Worm (Caenorhabditis elegans) whole organism, L1 larva: ENCODE data around the gene srd-36.

ENCODE experiments used
- C04F5.9 ChIP-seq: sonication (generic microtip); optimal IDR thresholded peaks from 2 replicates; lab custom pipeline; 2016; ENCODE audit warnings: missing genetic modification characterization, missing compliant biosample characterization
- C34B4.2 ChIP-seq: sonication (generic microtip); optimal IDR thresholded peaks from 2 replicates; lab custom pipeline; 2017; ENCODE audit warnings: mild to moderate bottlenecking, missing genetic modification characterization, missing compliant biosample characterization
- F16B12.6 ChIP-seq: fragments of 150-350 bp; optimal IDR thresholded peaks from 2 replicates; lab custom pipeline; 2014; ENCODE audit warnings: missing biosample characterization, missing genetic modification characterization
- Y116A8C.19 ChIP-seq: sonication (generic microtip); optimal IDR thresholded peaks from 2 replicates; lab custom pipeline; 2016; ENCODE audit warnings: missing compliant biosample characterization, missing genetic modification characterization, borderline replicate concordance
- aly-2 ChIP-seq: fragments of 150-350 bp; optimal IDR thresholded peaks from 2 replicates; lab custom pipeline; 2014; ENCODE audit warnings: missing biosample characterization, missing genetic modification characterization
- blmp-1 ChIP-seq: fragments of 150-350 bp; optimal IDR thresholded peaks from 2 replicates; lab custom pipeline; 2014; ENCODE audit warnings: missing biosample characterization, missing genetic modification characterization
- ceh-82 ChIP-seq, 3 experiments: fragments of 150-350 bp in 1 of 3; sonication (generic microtip) in 2 of 3; optimal IDR thresholded peaks; 2 replicates each; lab custom pipeline; 2014 to 2017; ENCODE audit warnings: missing biosample characterization in 3 of 3, missing genetic modification characterization in 3 of 3
- ceh-88 ChIP-seq: fragments of 200-800 bp; sonication (Bioruptor generic); IDR thresholded peaks from 2 replicates; pipeline ENCODE4 v1.3.6; 2022; ENCODE audit warnings: missing genetic modification characterization, missing compliant biosample characterization
- ceh-90 ChIP-seq: sonication (generic microtip); optimal IDR thresholded peaks from 2 replicates; lab custom pipeline; 2016; ENCODE audit warnings: missing genetic modification characterization, missing compliant biosample characterization
- ces-1 ChIP-seq: fragments of 150-350 bp; optimal IDR thresholded peaks from 2 replicates; lab custom pipeline; 2014; ENCODE audit warnings: missing biosample characterization, missing genetic modification reagents, missing genetic modification characterization
- dsc-1 ChIP-seq: sonication (generic microtip); optimal IDR thresholded peaks from 2 replicates; lab custom pipeline; 2016; ENCODE audit warnings: mild to moderate bottlenecking, missing genetic modification characterization, missing compliant biosample characterization
- efl-3 ChIP-seq: fragments of 200-800 bp; sonication (Bioruptor generic); optimal IDR thresholded peaks from 2 replicates; lab custom pipeline; 2018; ENCODE audit warnings: mild to moderate bottlenecking, missing genetic modification characterization, missing compliant biosample characterization
- egl-13 ChIP-seq: sonication (generic microtip); optimal IDR thresholded peaks from 2 replicates; lab custom pipeline; 2016; ENCODE audit warnings: missing genotype, missing genetic modification reagents, missing genetic modification characterization, missing compliant biosample characterization
- elt-2 ChIP-seq: sonication (generic microtip); optimal IDR thresholded peaks from 2 replicates; lab custom pipeline; 2016; ENCODE audit warnings: missing genetic modification characterization, mild to moderate bottlenecking, inconsistent platforms, missing compliant biosample characterization, missing genetic modification reagents
- ets-5 ChIP-seq: fragments of 200-800 bp; sonication (Bioruptor generic); IDR thresholded peaks from 2 replicates; pipeline ENCODE4 v1.3.6; 2022; ENCODE audit warnings: missing genetic modification characterization, missing compliant biosample characterization
- fkh-10 ChIP-seq: sonication (generic microtip); optimal IDR thresholded peaks from 2 replicates; lab custom pipeline; 2017; ENCODE audit warnings: missing biosample characterization, missing genetic modification reagents, missing genetic modification characterization
- fkh-4 ChIP-seq: sonication (generic microtip); optimal IDR thresholded peaks from 2 replicates; lab custom pipeline; 2016; ENCODE audit warnings: missing compliant biosample characterization, missing genetic modification characterization, borderline replicate concordance
- fkh-8 ChIP-seq: sonication (generic microtip); optimal IDR thresholded peaks from 2 replicates; lab custom pipeline; 2016; ENCODE audit warnings: mild to moderate bottlenecking, missing genetic modification characterization, missing compliant biosample characterization
- hlh-17 ChIP-seq: fragments of 200-800 bp; sonication (Bioruptor generic); optimal IDR thresholded peaks from 2 replicates; lab custom pipeline; 2018; ENCODE audit warnings: missing genetic modification characterization, mild to moderate bottlenecking, missing compliant biosample characterization, moderate library complexity, borderline replicate concordance
- hlh-4 ChIP-seq: sonication (generic microtip); optimal IDR thresholded peaks from 2 replicates; lab custom pipeline; 2016; ENCODE audit warnings: mild to moderate bottlenecking, missing genetic modification characterization, missing compliant biosample characterization
- isw-1 ChIP-seq: fragments of 200-800 bp; sonication (Bioruptor generic); IDR thresholded peaks from 2 replicates; pipeline ENCODE4 v1.3.6; 2022; ENCODE audit warnings: missing genetic modification characterization, missing compliant biosample characterization
- jun-1 ChIP-seq: fragments of 150-350 bp; optimal IDR thresholded peaks from 2 replicates; lab custom pipeline; 2014; ENCODE audit warnings: missing biosample characterization, missing genetic modification reagents, missing genetic modification characterization
- lin-14 ChIP-seq: fragments of 200-800 bp; sonication (Bioruptor generic); optimal IDR thresholded peaks from 2 replicates; lab custom pipeline; 2018; ENCODE audit warnings: mild to moderate bottlenecking, missing genetic modification characterization, moderate library complexity, missing compliant biosample characterization
- lin-15B ChIP-seq: fragments of 150-350 bp; sonication (generic microtip); optimal IDR thresholded peaks from 3 replicates; lab custom pipeline; 2014; ENCODE audit warnings: missing biosample characterization, missing genetic modification characterization
- lin-35 ChIP-seq, 2 experiments: fragments of 150-350 bp; optimal IDR thresholded peaks; 2 replicates each; lab custom pipeline; 2014; ENCODE audit warnings: missing biosample characterization in 2 of 2, missing genetic modification characterization in 2 of 2, missing genetic modification reagents in 2 of 2
- lin-39 ChIP-seq: fragments of 150-350 bp; optimal IDR thresholded peaks from 2 replicates; lab custom pipeline; 2014; ENCODE audit warnings: missing biosample characterization, missing genetic modification reagents, missing genetic modification characterization
- lir-3 ChIP-seq: sonication (generic microtip); optimal IDR thresholded peaks from 2 replicates; lab custom pipeline; 2016; ENCODE audit warnings: mild to moderate bottlenecking, missing genetic modification characterization, moderate library complexity, missing compliant biosample characterization; ENCODE audit not compliant: poor library complexity
- mab-9 ChIP-seq: fragments of 200-800 bp; sonication (Bioruptor generic); IDR thresholded peaks from 2 replicates; pipeline ENCODE4 v1.3.6; 2022; ENCODE audit warnings: missing genetic modification reagents, missing genetic modification characterization, missing compliant biosample characterization
- mef-2 ChIP-seq: fragments of 150-350 bp; optimal IDR thresholded peaks from 2 replicates; lab custom pipeline; 2014; ENCODE audit warnings: missing biosample characterization, missing genetic modification characterization
- nhr-19 ChIP-seq: fragments of 200-800 bp; sonication (Bioruptor generic); conservative IDR thresholded peaks from 2 replicates; pipeline ENCODE4 v1.3.6; 2022; ENCODE audit warnings: missing genetic modification characterization, missing compliant biosample characterization
- nhr-20 ChIP-seq: sonication (generic microtip); optimal IDR thresholded peaks from 2 replicates; lab custom pipeline; 2016; ENCODE audit warnings: mild to moderate bottlenecking, missing genetic modification characterization, missing compliant biosample characterization
- nhr-28 ChIP-seq: fragments of 150-350 bp; optimal IDR thresholded peaks from 2 replicates; lab custom pipeline; 2014; ENCODE audit warnings: missing biosample characterization, missing genetic modification characterization
- nhr-76 ChIP-seq: sonication (generic microtip); optimal IDR thresholded peaks from 2 replicates; lab custom pipeline; 2017; ENCODE audit warnings: missing biosample characterization, missing genetic modification characterization
- nhr-84 ChIP-seq: sonication (generic microtip); optimal IDR thresholded peaks from 2 replicates; lab custom pipeline; 2017; ENCODE audit warnings: missing biosample characterization, missing genetic modification characterization
- nhr-90 ChIP-seq: sonication (generic microtip); optimal IDR thresholded peaks from 2 replicates; lab custom pipeline; 2016; ENCODE audit warnings: mild to moderate bottlenecking, missing genetic modification characterization, missing compliant biosample characterization; ENCODE audit not compliant: poor library complexity
- pqm-1 ChIP-seq: sonication (generic microtip); optimal IDR thresholded peaks from 3 replicates; lab custom pipeline; 2017; ENCODE audit warnings: missing biosample characterization, missing genetic modification characterization
- rnt-1 ChIP-seq: sonication (generic microtip); optimal IDR thresholded peaks from 2 replicates; lab custom pipeline; 2016; ENCODE audit warnings: mild to moderate bottlenecking, missing genetic modification characterization, moderate library complexity, missing compliant biosample characterization
- snpc-4 ChIP-seq: fragments of 150-350 bp; optimal IDR thresholded peaks from 2 replicates; lab custom pipeline; 2014; ENCODE audit warnings: missing biosample characterization, missing genetic modification characterization
- snu-23 ChIP-seq: sonication (generic microtip); optimal IDR thresholded peaks from 2 replicates; lab custom pipeline; 2016; ENCODE audit warnings: missing genetic modification characterization, missing compliant biosample characterization
- sox-4 ChIP-seq: sonication (generic microtip); optimal IDR thresholded peaks from 2 replicates; lab custom pipeline; 2016; ENCODE audit warnings: missing genetic modification characterization, missing compliant biosample characterization
- tbx-2 ChIP-seq: sonication (generic microtip); optimal IDR thresholded peaks from 2 replicates; lab custom pipeline; 2016; ENCODE audit warnings: missing genetic modification characterization, missing compliant biosample characterization
- tlp-1 ChIP-seq: fragments of 150-350 bp; optimal IDR thresholded peaks from 2 replicates; lab custom pipeline; 2014; ENCODE audit warnings: missing biosample characterization, missing genetic modification characterization
- unc-30 ChIP-seq: sonication (generic microtip); optimal IDR thresholded peaks from 2 replicates; lab custom pipeline; 2017; ENCODE audit warnings: missing biosample characterization, missing genetic modification characterization
- unc-86 ChIP-seq: sonication (generic microtip); optimal IDR thresholded peaks from 2 replicates; lab custom pipeline; 2016; ENCODE audit warnings: missing genetic modification characterization, missing compliant biosample characterization
- vab-15 ChIP-seq: sonication (generic microtip); optimal IDR thresholded peaks from 2 replicates; lab custom pipeline; 2017; ENCODE audit warnings: missing genotype, mild to moderate bottlenecking, missing genetic modification characterization, missing compliant biosample characterization
- xbp-1 ChIP-seq: sonication (generic microtip); optimal IDR thresholded peaks from 2 replicates; lab custom pipeline; 2016; ENCODE audit warnings: missing genetic modification characterization, missing compliant biosample characterization
- zip-4 ChIP-seq: fragments of 200-800 bp; sonication (Bioruptor generic); optimal IDR thresholded peaks from 2 replicates; lab custom pipeline; 2018; ENCODE audit warnings: mild to moderate bottlenecking, missing genetic modification characterization, moderate library complexity, missing compliant biosample characterization
- ztf-11 ChIP-seq, 2 experiments: sonication (generic microtip); optimal IDR thresholded peaks; 2 replicates each; lab custom pipeline; 2016 to 2017; ENCODE audit warnings: missing genetic modification characterization in 2 of 2, missing biosample characterization in 1 of 2, missing compliant biosample characterization in 1 of 2
- ztf-4 ChIP-seq: fragments of 150-350 bp; optimal IDR thresholded peaks from 2 replicates; lab custom pipeline; 2014; ENCODE audit warnings: missing biosample characterization, missing genetic modification characterization

Gene srd-36

DNA sequence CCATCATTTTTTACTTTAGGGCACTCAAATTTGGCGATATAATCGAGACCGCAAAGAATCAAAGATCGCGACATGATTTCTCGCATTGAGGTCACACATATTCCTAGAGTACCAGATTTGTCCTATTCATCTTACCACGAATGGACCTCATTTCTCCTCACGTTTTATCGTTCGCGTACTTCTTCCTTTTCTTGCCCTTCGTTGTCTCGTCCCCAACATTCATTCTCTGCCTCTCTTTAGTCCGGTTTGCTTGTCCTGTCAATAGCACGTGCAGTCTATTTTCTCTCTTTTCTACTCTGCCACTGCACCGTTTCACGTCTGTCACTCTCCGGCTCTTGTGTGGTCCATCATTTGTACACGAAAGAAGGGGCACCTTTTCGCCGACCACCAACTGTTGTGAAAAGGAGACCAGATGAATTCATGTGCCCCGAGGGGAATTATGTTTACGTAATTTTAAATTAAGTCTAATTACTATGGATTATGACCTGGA, 43.2 kb downstream of the srd-36 start (continued):
- TF ChIP-seq Y116A8C.19 (tag; lab: Kevin White, UChicago) (no peak), pqm-1 (tag; lab: Kevin White, UChicago) (no peak), F16B12.6 (tag; lab: Kevin White, UChicago) (no peak), hlh-17 (no peak), tbx-2 (tag; lab: Kevin White, UChicago) (peak; percentile 67), jun-1 (tag; lab: Kevin White, UChicago) (peak; percentile 41), aly-2 (tag; lab: Kevin White, UChicago) (no peak), efl-3 (no peak), xbp-1 (peak; percentile 62), mab-9 (0 out of 2 replicates have a peak, but pooled peaks have one; percentile 19), lir-3 (tag; lab: Kevin White, UChicago) (no peak), vab-15 (tag; lab: Kevin White, UChicago) (peak; percentile 39), sox-4 (no peak), unc-30 (tag; lab: Kevin White, UChicago) (no peak), ces-1 (GFP tag; lab: Kevin White, UChicago) (no peak), fkh-4 (no peak), lin-15B (no peak), ceh-90 (tag; lab: Kevin White, UChicago) (no peak), C04F5.9 (no peak), snu-23 (GFP tag; lab: Kevin White, UChicago) (peak; percentile 84), ztf-4 (tag; lab: Kevin White, UChicago) (peak; percentile 9), ceh-82 (tag; optimal IDR thresholded peaks at IDR 0.05; lab: Kevin White, UChicago) (peak; percentile 7 to 65 (median 26)), dsc-1 (peak; percentile 56), egl-13 (tag; lab: Kevin White, UChicago) (no peak), ets-5 (GFP tag; lab: Robert Waterston, UW) (no peak), snpc-4 (tag; lab: Kevin White, UChicago) (peak; percentile 17), rnt-1 (tag; lab: Kevin White, UChicago) (peak; percentile 82), ceh-88 (GFP tag; lab: Robert Waterston, UW) (no peak), nhr-90 (peak; percentile 19), ztf-11 (tag; optimal IDR thresholded peaks at IDR 0.05; lab: Kevin White, UChicago) (no peak), unc-86 (tag; lab: Kevin White, UChicago) (peak; percentile 55)

DNA sequence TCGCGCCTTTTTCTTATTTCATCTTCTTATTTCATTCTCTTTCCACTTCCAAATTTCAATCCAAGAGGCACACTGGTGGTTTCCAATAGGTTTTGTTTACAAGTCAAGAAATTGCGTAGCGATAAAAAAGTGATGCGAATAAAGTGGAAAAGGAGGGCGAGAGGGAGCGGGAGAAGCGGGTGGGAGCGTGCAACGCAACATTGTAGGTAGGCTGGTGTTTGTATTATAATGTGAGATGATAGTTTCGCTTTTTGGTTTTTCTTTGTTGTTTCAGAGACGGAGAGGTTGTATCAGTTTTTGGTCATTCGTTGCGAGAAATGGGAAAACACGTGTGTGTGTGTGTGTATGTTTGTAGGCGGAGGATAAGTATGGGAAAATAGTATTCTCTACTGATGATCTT, 44.4 kb downstream of the srd-36 start:
- TF ChIP-seq fkh-4 (no peak), isw-1 (GFP tag; lab: Robert Waterston, UW) (no peak), C34B4.2 (tag; lab: Kevin White, UChicago) (no peak), lin-15B (no peak), nhr-76 (tag; lab: Kevin White, UChicago) (no peak), ceh-88 (GFP tag; lab: Robert Waterston, UW) (no peak), lin-35 (GFP tag; optimal IDR thresholded peaks at IDR 0.05; lab: Kevin White, UChicago) (peak in 1 of 2 experiments; percentile 64), lin-14 (peak; percentile 85), hlh-17 (no peak), ceh-90 (tag; lab: Kevin White, UChicago) (no peak), Y116A8C.19 (tag; lab: Kevin White, UChicago) (no peak), sox-4 (no peak), ztf-11 (tag; optimal IDR thresholded peaks at IDR 0.05; lab: Kevin White, UChicago) (no peak), nhr-19 (peak; percentile 29; the same call in 1 of the 2 replicates), ces-1 (GFP tag; lab: Kevin White, UChicago) (no peak), zip-4 (GFP tag; lab: Kevin White, UChicago) (no peak), lir-3 (tag; lab: Kevin White, UChicago) (no peak), hlh-4 (no peak), mef-2 (tag; lab: Kevin White, UChicago) (no peak), lin-39 (tag; lab: Kevin White, UChicago) (no peak), F16B12.6 (tag; lab: Kevin White, UChicago) (no peak), elt-2 (tag; lab: Kevin White, UChicago) (peak; percentile 76), unc-30 (tag; lab: Kevin White, UChicago) (no peak), fkh-8 (tag; lab: Kevin White, UChicago) (no peak), unc-86 (tag; lab: Kevin White, UChicago) (no peak), tlp-1 (tag; lab: Kevin White, UChicago) (no peak), fkh-10 (GFP tag; lab: Kevin White, UChicago) (no peak), nhr-28 (tag; lab: Kevin White, UChicago) (no peak), aly-2 (tag; lab: Kevin White, UChicago) (no peak), tbx-2 (tag; lab: Kevin White, UChicago) (peak; percentile 58), blmp-1 (tag; lab: Kevin White, UChicago) (peak; percentile 91), xbp-1 (no peak), nhr-84 (tag; lab: Kevin White, UChicago) (no peak), nhr-20 (tag; lab: Kevin White, UChicago) (peak; percentile 89)
